Worm (Caenorhabditis elegans) whole organism, young adult: ENCODE results near the gene C56C10.7.

Experiments used
- C17E4.6 ChIP-seq: fragments of 200-800 bp; sonication (Bioruptor generic); IDR thresholded peaks from 2 replicates; pipeline ENCODE4 v1.3.6; 2022; ENCODE audit warnings: missing genetic modification reagents, missing genetic modification characterization, missing compliant biosample characterization
- D2030.7 ChIP-seq: fragments of 200-800 bp; sonication (Bioruptor generic); IDR thresholded peaks from 2 replicates; pipeline ENCODE4 v1.3.6; 2022; ENCODE audit warnings: missing genetic modification reagents, missing genetic modification characterization, missing compliant biosample characterization
- F49E8.2 ChIP-seq: sonication (generic microtip); optimal IDR thresholded peaks from 3 replicates; lab custom pipeline; 2017; ENCODE audit warnings: missing genetic modification characterization, mild to moderate bottlenecking, missing compliant biosample characterization, antibody characterized with exemption, moderate library complexity; ENCODE audit not compliant: insufficient read depth
- F57C9.4 ChIP-seq: sonication (generic microtip); optimal IDR thresholded peaks from 2 replicates; lab custom pipeline; 2017; ENCODE audit warnings: mild to moderate bottlenecking, missing genetic modification characterization, missing compliant biosample characterization
- K12H6.12 ChIP-seq: fragments of 200-800 bp; sonication (Bioruptor generic); optimal IDR thresholded peaks from 2 replicates; lab custom pipeline; 2018; ENCODE audit warnings: mild to moderate bottlenecking, missing genetic modification characterization, missing compliant biosample characterization
- T07F8.4 ChIP-seq: sonication (generic microtip); optimal IDR thresholded peaks from 2 replicates; lab custom pipeline; 2016; ENCODE audit warnings: mild to moderate bottlenecking, missing genetic modification characterization, moderate library complexity, missing compliant biosample characterization
- Y67H2A.10 ChIP-seq: fragments of 200-800 bp; sonication (Bioruptor generic); conservative IDR thresholded peaks from 2 replicates; pipeline ENCODE4 v1.3.6; 2022; ENCODE audit warnings: missing genetic modification reagents, missing genetic modification characterization, missing compliant biosample characterization
- Y79H2A.3 ChIP-seq: fragments of 200-800 bp; sonication (Bioruptor generic); conservative IDR thresholded peaks from 2 replicates; pipeline ENCODE4 v1.3.6; 2022; ENCODE audit warnings: missing genetic modification reagents, missing genetic modification characterization, missing compliant biosample characterization
- Y95B8A.8 ChIP-seq: fragments of 200-800 bp; sonication (Bioruptor generic); IDR thresholded peaks from 2 replicates; pipeline ENCODE4 v1.3.6; 2022; ENCODE audit warnings: missing genetic modification reagents, missing genetic modification characterization, missing compliant biosample characterization
- ZK185.1 ChIP-seq: sonication (generic microtip); optimal IDR thresholded peaks from 2 replicates; lab custom pipeline; 2016; ENCODE audit warnings: mild to moderate bottlenecking, missing genetic modification characterization, missing compliant biosample characterization; ENCODE audit not compliant: poor library complexity, severe bottlenecking
- ama-1 ChIP-seq, 3 experiments: fragments of 150-350 bp in 1 of 3; sonication (generic microtip) in 2 of 3; optimal IDR thresholded peaks; 2 replicates each; lab custom pipeline; 2014 to 2018; ENCODE audit warnings: missing biosample characterization in 2 of 3, missing genetic modification characterization in 2 of 3, missing genetic modification reagents in 2 of 3
- athp-1 ChIP-seq: sonication (generic microtip); optimal IDR thresholded peaks from 2 replicates; lab custom pipeline; 2017; ENCODE audit warnings: mild to moderate bottlenecking, missing genetic modification characterization, missing compliant biosample characterization
- attf-5 ChIP-seq: fragments of 200-800 bp; sonication (Bioruptor generic); optimal IDR thresholded peaks from 2 replicates; lab custom pipeline; 2018; ENCODE audit warnings: mild to moderate bottlenecking, missing genetic modification characterization, missing compliant biosample characterization
- attf-6 ChIP-seq: fragments of 200-800 bp; sonication (Bioruptor generic); IDR thresholded peaks from 2 replicates; pipeline ENCODE4 v1.3.6; 2022; ENCODE audit warnings: missing genetic modification reagents, missing genetic modification characterization, missing compliant biosample characterization
- bed-1 ChIP-seq: fragments of 200-800 bp; sonication (Bioruptor generic); IDR thresholded peaks from 2 replicates; pipeline ENCODE4 v1.3.6; 2022; ENCODE audit warnings: missing genetic modification reagents, missing genetic modification characterization, missing compliant biosample characterization
- ceh-40 ChIP-seq: fragments of 200-800 bp; sonication (Bioruptor generic); IDR thresholded peaks from 2 replicates; pipeline ENCODE4 v1.3.6; 2022; ENCODE audit warnings: missing genetic modification characterization, missing compliant biosample characterization
- ceh-79 ChIP-seq: sonication (generic microtip); optimal IDR thresholded peaks from 2 replicates; lab custom pipeline; 2017; ENCODE audit warnings: mild to moderate bottlenecking, missing genetic modification characterization, missing compliant biosample characterization
- efl-1 ChIP-seq: fragments of 150-350 bp; optimal IDR thresholded peaks from 2 replicates; lab custom pipeline; 2014; ENCODE audit warnings: missing biosample characterization, missing genetic modification reagents, missing genetic modification characterization
- egrh-3 ChIP-seq: fragments of 200-800 bp; sonication (Bioruptor generic); IDR thresholded peaks from 2 replicates; pipeline ENCODE4 v1.3.6; 2022; ENCODE audit warnings: missing genetic modification reagents, missing genetic modification characterization, missing compliant biosample characterization
- ets-4 ChIP-seq: fragments of 200-800 bp; sonication (Bioruptor generic); optimal IDR thresholded peaks from 2 replicates; lab custom pipeline; 2018; ENCODE audit warnings: mild to moderate bottlenecking, missing genetic modification characterization, missing compliant biosample characterization
- fkh-3 ChIP-seq: sonication (generic microtip); optimal IDR thresholded peaks from 2 replicates; lab custom pipeline; 2016; ENCODE audit warnings: mild to moderate bottlenecking, missing genetic modification characterization, missing compliant biosample characterization
- gei-17 ChIP-seq: fragments of 200-800 bp; sonication (Bioruptor generic); optimal IDR thresholded peaks from 2 replicates; lab custom pipeline; 2018; ENCODE audit warnings: mild to moderate bottlenecking, missing genetic modification characterization, missing compliant biosample characterization
- hlh-26 ChIP-seq: fragments of 200-800 bp; sonication (Bioruptor generic); conservative IDR thresholded peaks from 2 replicates; pipeline ENCODE4 v1.3.6; 2022; ENCODE audit warnings: missing genetic modification reagents, missing genetic modification characterization, missing compliant biosample characterization
- hmg-1.2 ChIP-seq: fragments of 200-800 bp; sonication (Bioruptor generic); IDR thresholded peaks from 2 replicates; pipeline ENCODE4 v1.3.6; 2022; ENCODE audit warnings: missing genetic modification reagents, missing genetic modification characterization, missing compliant biosample characterization
- hmg-20 ChIP-seq: fragments of 200-800 bp; sonication (Bioruptor generic); IDR thresholded peaks from 2 replicates; pipeline ENCODE4 v1.3.6; 2022; ENCODE audit warnings: missing genetic modification reagents, missing genetic modification characterization, missing compliant biosample characterization
- let-607 ChIP-seq, 2 experiments: fragments of 200-800 bp in 1 of 2; sonication (Bioruptor generic) in 1 of 2; sonication (generic microtip) in 1 of 2; optimal IDR thresholded peaks; 2 replicates each; lab custom pipeline; 2016 to 2018; ENCODE audit warnings: mild to moderate bottlenecking in 2 of 2, missing compliant biosample characterization in 2 of 2, missing genetic modification characterization in 2 of 2, moderate library complexity in 2 of 2, missing genotype in 1 of 2
- lin-26 ChIP-seq: fragments of 200-800 bp; sonication (Bioruptor generic); IDR thresholded peaks from 2 replicates; pipeline ENCODE4 v1.3.6; 2022; ENCODE audit warnings: missing genetic modification reagents, missing genetic modification characterization, missing compliant biosample characterization
- lin-35 ChIP-seq, 3 experiments: fragments of 150-350 bp in 2 of 3; sonication (generic microtip) in 1 of 3; optimal IDR thresholded peaks; 2 replicates each; lab custom pipeline; 2014 to 2018; ENCODE audit warnings: missing biosample characterization in 3 of 3, missing genetic modification characterization in 3 of 3, missing genetic modification reagents in 3 of 3
- lin-40 ChIP-seq: sonication (generic microtip); optimal IDR thresholded peaks from 2 replicates; lab custom pipeline; 2016; ENCODE audit warnings: missing genetic modification characterization, mild to moderate bottlenecking, missing compliant biosample characterization, missing genotype, missing genetic modification reagents
- lir-1 ChIP-seq: fragments of 200-800 bp; sonication (Bioruptor generic); conservative IDR thresholded peaks from 2 replicates; pipeline ENCODE4 v1.3.6; 2022; ENCODE audit warnings: missing genetic modification reagents, missing genetic modification characterization, missing compliant biosample characterization
- lsy-27 ChIP-seq: sonication (generic microtip); optimal IDR thresholded peaks from 2 replicates; lab custom pipeline; 2017; ENCODE audit warnings: missing genetic modification characterization, mild to moderate bottlenecking, missing compliant biosample characterization, antibody characterized with exemption, missing genotype, borderline replicate concordance; ENCODE audit not compliant: insufficient read depth
- madf-8 ChIP-seq: fragments of 200-800 bp; sonication (Bioruptor generic); conservative IDR thresholded peaks from 2 replicates; pipeline ENCODE4 v1.3.6; 2022; ENCODE audit warnings: missing genetic modification reagents, missing genetic modification characterization, missing compliant biosample characterization
- mcd-1 ChIP-seq: fragments of 200-800 bp; sonication (Bioruptor generic); IDR thresholded peaks from 2 replicates; pipeline ENCODE4 v1.3.6; 2022; ENCODE audit warnings: missing genetic modification reagents, missing genetic modification characterization, missing compliant biosample characterization
- mel-28 ChIP-seq: sonication (generic microtip); optimal IDR thresholded peaks from 2 replicates; lab custom pipeline; 2016; ENCODE audit warnings: borderline replicate concordance, mild to moderate bottlenecking, missing genetic modification characterization, missing compliant biosample characterization
- nhr-179 ChIP-seq: sonication (generic microtip); optimal IDR thresholded peaks from 2 replicates; lab custom pipeline; 2016; ENCODE audit warnings: mild to moderate bottlenecking, missing genetic modification characterization, missing compliant biosample characterization
- nhr-27 ChIP-seq: fragments of 200-800 bp; sonication (Bioruptor generic); optimal IDR thresholded peaks from 2 replicates; lab custom pipeline; 2018; ENCODE audit warnings: mild to moderate bottlenecking, missing genetic modification characterization, moderate library complexity, missing compliant biosample characterization
- nhr-80 ChIP-seq: sonication (generic microtip); optimal IDR thresholded peaks from 2 replicates; lab custom pipeline; 2016; ENCODE audit warnings: missing genetic modification characterization, missing compliant biosample characterization
- rpc-1 ChIP-seq, 2 experiments: fragments of 150-350 bp in 1 of 2; sonication (generic microtip) in 1 of 2; optimal IDR thresholded peaks; 2 replicates each; lab custom pipeline; 2014 to 2018; ENCODE audit warnings: missing biosample characterization in 1 of 2, missing genetic modification characterization in 1 of 2, missing genetic modification reagents in 1 of 2, missing genotype in 1 of 2
- sdz-38 ChIP-seq: sonication (generic microtip); optimal IDR thresholded peaks from 2 replicates; lab custom pipeline; 2016; ENCODE audit warnings: missing genotype, missing genetic modification characterization, missing compliant biosample characterization
- snpc-1.1 ChIP-seq: sonication (generic microtip); optimal IDR thresholded peaks from 2 replicates; lab custom pipeline; 2017; ENCODE audit warnings: missing genetic modification characterization, mild to moderate bottlenecking, missing compliant biosample characterization, antibody characterized with exemption, moderate library complexity, missing genotype, missing genetic modification reagents; ENCODE audit not compliant: insufficient read depth
- tbp1 ChIP-seq: fragments of 200-800 bp; sonication (Bioruptor generic); optimal IDR thresholded peaks from 2 replicates; lab custom pipeline; 2018; ENCODE audit warnings: mild to moderate bottlenecking, missing genetic modification characterization, missing compliant biosample characterization
- unc-62 ChIP-seq: fragments of 150-350 bp; optimal IDR thresholded peaks from 2 replicates; lab custom pipeline; 2014; ENCODE audit warnings: missing biosample characterization, missing genetic modification reagents, missing genetic modification characterization
- zfh-2 ChIP-seq: fragments of 200-800 bp; sonication (Bioruptor generic); conservative IDR thresholded peaks from 2 replicates; pipeline ENCODE4 v1.3.6; 2022; ENCODE audit warnings: missing genetic modification reagents, missing genetic modification characterization, missing compliant biosample characterization
- ztf-22 ChIP-seq: fragments of 200-800 bp; sonication (Bioruptor generic); optimal IDR thresholded peaks from 2 replicates; lab custom pipeline; 2018; ENCODE audit warnings: mild to moderate bottlenecking, missing genetic modification characterization, moderate library complexity, missing compliant biosample characterization
- ztf-6 ChIP-seq: fragments of 200-800 bp; sonication (Bioruptor generic); IDR thresholded peaks from 2 replicates; pipeline ENCODE4 v1.3.6; 2022; ENCODE audit warnings: missing genetic modification reagents, missing genetic modification characterization, missing compliant biosample characterization

C56C10.7 gene

DNA sequence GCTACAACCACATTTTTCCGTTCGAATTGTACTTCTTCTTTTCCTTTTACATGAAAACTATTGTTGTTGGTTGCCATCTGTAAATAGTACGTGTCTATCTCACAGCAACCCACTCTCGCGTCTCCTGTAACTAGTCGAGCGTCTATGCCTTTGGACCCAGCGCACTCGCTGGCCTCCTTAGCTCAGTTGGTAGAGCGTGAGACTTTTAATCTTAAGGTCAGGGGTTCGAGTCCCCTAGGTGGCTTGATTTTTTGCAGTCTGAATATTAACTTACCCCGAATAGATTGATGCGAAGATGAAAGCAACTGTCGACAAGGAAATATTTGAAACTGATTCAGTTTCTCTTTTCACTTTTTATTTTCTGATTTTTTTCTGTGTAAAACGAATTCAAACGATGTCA is 22.3 kb downstream of the C56C10.7 start, which contains the start of gene mpz-3 (continued):
- no peak for TF ChIP-seq K12H6.12 (tag; lab: Kevin White, UChicago)
- no peak for TF ChIP-seq ztf-6 (GFP tag; lab: Robert Waterston, UW)
- no peak for TF ChIP-seq unc-62 (GFP tag; lab: Kevin White, UChicago)
- TF ChIP-seq snpc-1.1 (tag; lab: Kevin White, UChicago), result no peak
- TF ChIP-seq D2030.7 (GFP tag; lab: Robert Waterston, UW), result peak; percentile 48; the same call in 1 of the 2 replicates
- peak; percentile 10 for TF ChIP-seq T07F8.4 (tag; lab: Kevin White, UChicago)
- TF ChIP-seq ztf-22 (GFP tag; lab: Kevin White, UChicago), result no peak
- peak; percentile 41; the same call in 1 of the 2 replicates for TF ChIP-seq Y79H2A.3 (GFP tag; lab: Robert Waterston, UW)
- peak; percentile 15 for TF ChIP-seq nhr-80 (tag; lab: Kevin White, UChicago)
- TF ChIP-seq rpc-1 (optimal IDR thresholded peaks at IDR 0.05; lab: Kevin White, UChicago), result peak; percentile 55
- TF ChIP-seq rpc-1 (tag; optimal IDR thresholded peaks at IDR 0.05; lab: Kevin White, UChicago), result peak; percentile 80
- TF ChIP-seq mel-28 (tag; lab: Kevin White, UChicago), result no peak
- no peak for TF ChIP-seq attf-6 (GFP tag; lab: Robert Waterston, UW)
- peak; percentile 1 for TF ChIP-seq efl-1
- TF ChIP-seq Y95B8A.8 (GFP tag; lab: Robert Waterston, UW), result no peak
- peak; percentile 66 for TF ChIP-seq F49E8.2 (tag; lab: Kevin White, UChicago)
- peak; percentile 20; the same call in 1 of the 2 replicates for TF ChIP-seq madf-8 (GFP tag; lab: Robert Waterston, UW)
- TF ChIP-seq attf-5, result peak; percentile 30
- TF ChIP-seq tbp1 (GFP tag; lab: Kevin White, UChicago), result peak; percentile 96
- TF ChIP-seq hmg-20 (GFP tag; lab: Robert Waterston, UW), result no peak
- TF ChIP-seq mcd-1 (GFP tag; lab: Robert Waterston, UW), result no peak
- no peak for TF ChIP-seq bed-1 (GFP tag; lab: Robert Waterston, UW)
- no peak for TF ChIP-seq hlh-26
- 0 out of 2 replicates have a peak, but pooled peaks have one; percentile 14 for TF ChIP-seq lir-1 (GFP tag; lab: Robert Waterston, UW)
- no peak for TF ChIP-seq lin-35 (GFP tag; optimal IDR thresholded peaks at IDR 0.05; lab: Kevin White, UChicago)
- no peak for TF ChIP-seq ceh-40 (GFP tag; lab: Robert Waterston, UW)
- no peak for TF ChIP-seq Y67H2A.10 (GFP tag; lab: Robert Waterston, UW)
- 0 out of 2 replicates have a peak, but pooled peaks have one; percentile 19 for TF ChIP-seq C17E4.6 (GFP tag; lab: Robert Waterston, UW)
- no peak for TF ChIP-seq lin-40 (tag; lab: Kevin White, UChicago)
- TF ChIP-seq nhr-179 (tag; lab: Kevin White, UChicago), result no peak

DNA sequence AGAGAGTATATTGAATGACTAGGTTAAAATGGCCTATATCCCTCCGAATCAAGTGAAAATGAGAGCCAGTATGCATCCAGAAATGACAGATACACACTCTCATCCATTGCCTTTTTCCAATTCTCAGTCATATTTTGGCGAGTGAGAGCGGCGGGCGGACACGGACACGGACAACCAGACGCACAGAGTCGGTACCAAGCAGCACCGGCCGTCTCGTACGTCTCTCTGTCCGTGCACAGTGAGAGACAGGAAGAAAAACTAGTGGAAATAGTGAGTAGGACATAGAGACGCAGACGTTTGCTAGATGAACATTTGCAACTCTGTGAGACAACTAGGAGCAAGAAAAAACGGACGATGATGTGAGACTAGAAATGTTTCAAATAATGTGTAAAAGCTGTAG is 24.1 kb downstream of the C56C10.7 start:
- TF ChIP-seq sdz-38 (tag; lab: Kevin White, UChicago) (no peak), gei-17 (GFP tag; lab: Kevin White, UChicago) (no peak), lin-26 (GFP tag; lab: Robert Waterston, UW) (no peak), athp-1 (tag; lab: Kevin White, UChicago) (no peak), F57C9.4 (tag; lab: Kevin White, UChicago) (no peak), efl-1 (no peak), ztf-6 (GFP tag; lab: Robert Waterston, UW) (no peak), ceh-79 (no peak), ets-4 (GFP tag; lab: Kevin White, UChicago) (no peak), zfh-2 (GFP tag; lab: Robert Waterston, UW) (peak; percentile 49), lin-35 (GFP tag; optimal IDR thresholded peaks at IDR 0.05; lab: Kevin White, UChicago) (peak in 1 of 3 experiments; percentile 18), ama-1 (optimal IDR thresholded peaks at IDR 0.05; lab: Kevin White, UChicago) (no peak), ama-1 (GFP tag; optimal IDR thresholded peaks at IDR 0.05; lab: Kevin White, UChicago) (no peak), nhr-27 (no peak), tbp1 (GFP tag; lab: Kevin White, UChicago) (peak; percentile 11), hmg-1.2 (GFP tag; lab: Robert Waterston, UW) (peak; percentile 87), egrh-3 (GFP tag; lab: Robert Waterston, UW) (no peak), lsy-27 (tag; lab: Kevin White, UChicago) (no peak), ZK185.1 (tag; lab: Kevin White, UChicago) (peak; percentile 10), fkh-3 (no peak), madf-8 (GFP tag; lab: Robert Waterston, UW) (no peak), bed-1 (GFP tag; lab: Robert Waterston, UW) (no peak), Y79H2A.3 (GFP tag; lab: Robert Waterston, UW) (no peak), let-607 (tag; optimal IDR thresholded peaks at IDR 0.05; lab: Kevin White, UChicago) (no peak), lin-40 (tag; lab: Kevin White, UChicago) (no peak)
